Worm (Caenorhabditis elegans): ENCODE results near the gene dhcr-24.

dhcr-24 gene

DNA sequence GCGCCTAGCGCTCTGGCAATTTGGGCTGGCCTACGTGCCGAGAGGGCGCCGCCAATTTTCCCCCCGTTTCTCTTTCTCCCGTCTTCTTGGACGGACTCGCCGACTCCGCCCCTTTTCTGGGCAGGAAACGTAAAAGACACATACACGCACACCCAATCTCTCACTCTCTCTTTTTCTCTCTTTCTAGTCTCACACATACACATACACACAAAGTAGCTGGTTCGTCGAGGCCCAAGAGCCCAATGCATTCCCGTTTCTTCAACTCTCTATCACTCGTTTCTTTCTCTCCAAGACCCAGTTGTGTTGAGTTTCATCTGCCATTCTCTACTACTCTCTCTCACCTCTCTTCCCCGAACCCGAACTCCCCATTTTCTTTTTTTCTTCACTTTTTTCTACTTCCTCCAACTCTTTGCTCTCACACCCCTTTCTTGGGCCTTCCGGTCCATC lies 34.9 kb upstream of the dhcr-24 start (continued):
- TF ChIP-seq sea-2 (GFP tag; optimal IDR thresholded peaks at IDR 0.05) (no peak), egl-5 (tag; optimal IDR thresholded peaks at IDR 0.05) (no peak), lin-15B (tag; optimal IDR thresholded peaks at IDR 0.05) (peak; percentile 15), unc-62 (GFP tag; optimal IDR thresholded peaks at IDR 0.05) (peak; percentile 56), nhr-67 (tag; optimal IDR thresholded peaks at IDR 0.05) (no peak), elt-3 (tag; optimal IDR thresholded peaks at IDR 0.05) (no peak), nhr-11 (tag; optimal IDR thresholded peaks at IDR 0.05) (no peak), hmg-11 (tag; optimal IDR thresholded peaks at IDR 0.05) (peak; percentile 82), nfya-1 (tag; optimal IDR thresholded peaks at IDR 0.05; ENCODE audit: insufficient read depth) (peak; percentile 83), nhr-23 (tag; optimal IDR thresholded peaks at IDR 0.05) (no peak), elt-2 (tag; optimal IDR thresholded peaks at IDR 0.05) (no peak)

ce11 chrX:2596605-2597004 lies 32.7 kb upstream of the dhcr-24 start:
- no peak for TF ChIP-seq pha-4 (tag; optimal IDR thresholded peaks at IDR 0.05)
- no peak for TF ChIP-seq zag-1 (tag; optimal IDR thresholded peaks at IDR 0.05)
- peak; percentile 21 for TF ChIP-seq nfya-1 (tag; optimal IDR thresholded peaks at IDR 0.05; ENCODE audit: insufficient read depth)
- TF ChIP-seq jun-1 (tag; optimal IDR thresholded peaks at IDR 0.05), result no peak
- TF ChIP-seq ztf-11 (tag; optimal IDR thresholded peaks at IDR 0.05), result no peak
- TF ChIP-seq skn-1 (tag; optimal IDR thresholded peaks at IDR 0.05), result peak; percentile 20
- no peak for TF ChIP-seq elt-1 (tag; optimal IDR thresholded peaks at IDR 0.05)

DNA sequence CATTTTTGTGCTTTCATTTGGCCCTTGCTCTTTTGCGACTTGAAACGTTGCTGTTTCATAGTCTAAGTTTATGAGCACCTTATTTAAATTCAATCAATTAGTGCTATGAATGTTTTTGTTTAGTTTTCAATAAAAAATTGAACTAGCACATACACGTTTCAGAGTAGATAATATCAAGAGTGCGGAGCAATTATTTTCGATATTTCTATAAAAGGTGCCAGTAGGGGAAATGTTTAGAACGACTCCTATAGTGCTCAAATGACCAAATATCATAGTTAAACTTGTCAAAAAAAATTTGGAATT lies 31.8 kb upstream of the dhcr-24 start:
- TF ChIP-seq nhr-67 (tag; optimal IDR thresholded peaks at IDR 0.05) (no peak), aly-2 (tag; optimal IDR thresholded peaks at IDR 0.05) (no peak), sea-2 (GFP tag; optimal IDR thresholded peaks at IDR 0.05) (no peak), nhr-12 (tag; optimal IDR thresholded peaks at IDR 0.05) (no peak)

- TF ChIP-seq pqm-1 (tag; optimal IDR thresholded peaks at IDR 0.05), result no peak
- TF ChIP-seq ceh-82 (tag; optimal IDR thresholded peaks at IDR 0.05), result no peak
- TF ChIP-seq lsy-12 (tag; optimal IDR thresholded peaks at IDR 0.05), result no peak
- no peak for TF ChIP-seq nhr-77 (tag; optimal IDR thresholded peaks at IDR 0.05)
- TF ChIP-seq R02D3.7 (tag; optimal IDR thresholded peaks at IDR 0.05), result no peak
- peak; percentile 23 for TF ChIP-seq elt-1 (tag; optimal IDR thresholded peaks at IDR 0.05)
- TF ChIP-seq hmg-11 (tag; optimal IDR thresholded peaks at IDR 0.05), result no peak
- peak; percentile 83 for TF ChIP-seq fkh-10 (GFP tag; optimal IDR thresholded peaks at IDR 0.05)
- TF ChIP-seq nfya-1 (tag; optimal IDR thresholded peaks at IDR 0.05; ENCODE audit: insufficient read depth), result peak; percentile 30
Observed at ce11 chrX:2595027-2595756, 31.2 kb upstream of the dhcr-24 start.

DNA sequence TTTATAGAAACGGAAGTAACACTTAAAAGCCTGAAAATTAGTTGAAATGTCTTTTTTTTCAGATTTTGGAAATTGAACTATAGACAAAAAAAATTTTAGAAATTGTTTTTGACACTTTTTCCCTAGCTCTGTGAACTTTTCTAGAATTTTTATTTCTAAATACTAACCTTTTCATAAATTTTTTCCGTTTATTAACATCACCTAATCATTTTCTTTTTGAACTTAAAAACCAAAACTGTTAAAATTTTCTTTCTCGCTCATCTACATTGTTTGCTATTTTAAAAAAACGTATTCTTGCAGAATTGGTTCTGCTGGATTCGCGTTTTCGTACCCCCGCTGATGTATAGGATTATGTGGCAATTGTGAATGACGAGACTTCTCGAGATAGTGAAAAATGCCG lies 29.8 kb upstream of the dhcr-24 start, which contains the start of the genes nhr-40 and T03G6.7:
TSS of gene nhr-40 (plus strand) at position 301 of the 400 bp plus-strand sequence.
TSS of gene T03G6.7 (plus strand) at position 337 of the 400 bp plus-strand sequence.
- TF ChIP-seq jun-1 (tag; optimal IDR thresholded peaks at IDR 0.05) (no peak), ceh-9 (tag; optimal IDR thresholded peaks at IDR 0.05) (no peak), egl-5 (tag; optimal IDR thresholded peaks at IDR 0.05) (no peak)

DNA sequence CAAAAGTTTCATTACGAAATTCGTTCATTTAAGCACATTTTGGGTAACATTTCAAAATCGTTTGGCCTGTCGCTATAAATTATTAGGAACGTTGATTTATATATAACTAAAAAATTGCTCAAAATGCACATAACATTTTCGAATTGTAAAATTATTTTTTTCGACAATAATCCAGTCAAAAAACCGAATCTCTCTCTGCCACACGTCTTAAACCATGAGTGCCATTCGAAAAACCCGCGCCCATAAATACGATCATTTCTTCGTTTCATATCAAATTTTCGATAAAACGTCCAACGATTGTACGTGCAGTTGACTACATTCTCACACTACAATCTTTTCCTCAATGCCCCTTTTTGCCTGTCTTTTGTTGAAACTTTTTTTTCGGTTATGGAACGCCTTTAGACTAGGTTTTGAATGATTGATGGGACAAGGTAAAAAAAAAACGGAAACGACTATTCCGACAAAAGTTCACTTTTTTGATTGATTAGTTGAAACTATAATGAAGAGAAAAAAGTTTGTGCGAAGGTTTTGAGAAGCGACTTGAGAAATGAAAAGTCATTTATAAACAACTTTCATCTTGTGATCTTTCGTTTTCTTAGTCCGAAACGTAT lies 28.8 kb upstream of the dhcr-24 start:
- TF ChIP-seq fkh-10 (GFP tag; optimal IDR thresholded peaks at IDR 0.05) (no peak), snpc-4 (tag; optimal IDR thresholded peaks at IDR 0.05) (no peak), aly-2 (tag; optimal IDR thresholded peaks at IDR 0.05) (no peak), ZK546.5 (tag; optimal IDR thresholded peaks at IDR 0.05) (no peak), ceh-28 (tag; optimal IDR thresholded peaks at IDR 0.05) (no peak), fos-1 (tag; optimal IDR thresholded peaks at IDR 0.05) (no peak), lin-15B (tag; optimal IDR thresholded peaks at IDR 0.05) (no peak), jun-1 (tag; optimal IDR thresholded peaks at IDR 0.05) (no peak), ceh-9 (tag; optimal IDR thresholded peaks at IDR 0.05) (no peak), nhr-28 (tag; optimal IDR thresholded peaks at IDR 0.05) (no peak), nhr-25 (tag; optimal IDR thresholded peaks at IDR 0.05) (no peak), unc-62 (GFP tag; optimal IDR thresholded peaks at IDR 0.05) (no peak), egl-5 (tag; optimal IDR thresholded peaks at IDR 0.05) (peak; percentile 13), lin-39 (tag; optimal IDR thresholded peaks at IDR 0.05) (no peak), mdl-1 (tag; optimal IDR thresholded peaks at IDR 0.05) (no peak), fkh-2 (tag; optimal IDR thresholded peaks at IDR 0.05) (no peak), tbx-2 (tag; optimal IDR thresholded peaks at IDR 0.05) (no peak), egl-27 (tag; optimal IDR thresholded peaks at IDR 0.05) (no peak), nhr-67 (tag; optimal IDR thresholded peaks at IDR 0.05) (no peak), ceh-82 (tag; optimal IDR thresholded peaks at IDR 0.05) (no peak), ztf-4 (tag; optimal IDR thresholded peaks at IDR 0.05) (peak; percentile 11), ama-1 (optimal IDR thresholded peaks at IDR 0.05) (peak; percentile 73), pqm-1 (tag; optimal IDR thresholded peaks at IDR 0.05) (no peak), nhr-77 (tag; optimal IDR thresholded peaks at IDR 0.05) (no peak), nhr-76 (tag; optimal IDR thresholded peaks at IDR 0.05) (no peak), elt-1 (tag; optimal IDR thresholded peaks at IDR 0.05) (no peak), nhr-11 (tag; optimal IDR thresholded peaks at IDR 0.05) (no peak)
